Worm (Caenorhabditis elegans) whole organism, L4 larva: ENCODE data around the gene acs-11.

Source experiments
- D1046.2 ChIP-seq: fragments of 200-800 bp; sonication (Bioruptor generic); IDR thresholded peaks from 2 replicates; pipeline ENCODE4 v1.3.6; 2022; ENCODE audit warnings: missing genetic modification characterization, missing compliant biosample characterization
- F49E8.2 ChIP-seq: sonication (generic microtip); optimal IDR thresholded peaks from 2 replicates; lab custom pipeline; 2016; ENCODE audit warnings: missing compliant biosample characterization, mild to moderate bottlenecking, missing genetic modification characterization, borderline replicate concordance
- R02D3.7 ChIP-seq: fragments of 150-350 bp; sonication (generic microtip); optimal IDR thresholded peaks from 3 replicates; lab custom pipeline; 2014; ENCODE audit warnings: missing biosample characterization, missing genetic modification characterization
- T20F7.1 ChIP-seq: fragments of 200-800 bp; sonication (Bioruptor generic); optimal IDR thresholded peaks from 2 replicates; lab custom pipeline; 2018; ENCODE audit warnings: mild to moderate bottlenecking, missing genetic modification characterization, missing compliant biosample characterization
- Y105C5A.15 ChIP-seq: fragments of 200-800 bp; sonication (Bioruptor generic); IDR thresholded peaks from 2 replicates; pipeline ENCODE4 v1.3.6; 2022; ENCODE audit warnings: missing genetic modification characterization, missing compliant biosample characterization
- Y48G9A.11 ChIP-seq: fragments of 200-800 bp; sonication (Bioruptor generic); IDR thresholded peaks from 2 replicates; pipeline ENCODE4 v1.3.6; 2022; ENCODE audit warnings: missing genetic modification reagents, missing genetic modification characterization, missing compliant biosample characterization
- Y75B8A.6 ChIP-seq: fragments of 200-800 bp; sonication (Bioruptor generic); IDR thresholded peaks from 2 replicates; pipeline ENCODE4 v1.3.6; 2022; ENCODE audit warnings: missing genetic modification reagents, missing genetic modification characterization, missing compliant biosample characterization
- ZK337.2 ChIP-seq: fragments of 200-800 bp; sonication (Bioruptor generic); IDR thresholded peaks from 2 replicates; pipeline ENCODE4 v1.3.6; 2022; ENCODE audit warnings: missing genetic modification reagents, missing genetic modification characterization, missing compliant biosample characterization
- aha-1 ChIP-seq: fragments of 150-350 bp; peaks from one replicate; lab custom pipeline; 2014; ENCODE audit warnings: missing biosample characterization, missing genetic modification characterization
- ceh-32 ChIP-seq: sonication (generic microtip); optimal IDR thresholded peaks from 2 replicates; lab custom pipeline; 2016; ENCODE audit warnings: mild to moderate bottlenecking, missing genetic modification characterization, missing compliant biosample characterization; ENCODE audit not compliant: poor library complexity
- ceh-44 ChIP-seq: fragments of 200-800 bp; sonication (Bioruptor generic); IDR thresholded peaks from 2 replicates; pipeline ENCODE4 v1.3.6; 2022; ENCODE audit warnings: missing genetic modification reagents, missing genetic modification characterization, missing compliant biosample characterization
- ces-1 ChIP-seq: fragments of 150-350 bp; sonication (generic microtip); optimal IDR thresholded peaks from 4 replicates; lab custom pipeline; 2014; ENCODE audit warnings: missing biosample characterization, missing genetic modification reagents, missing genetic modification characterization
- cey-2 ChIP-seq: sonication (generic microtip); optimal IDR thresholded peaks from 3 replicates; lab custom pipeline; 2017; ENCODE audit warnings: missing genetic modification characterization, mild to moderate bottlenecking, missing compliant biosample characterization, antibody characterized with exemption, borderline replicate concordance; ENCODE audit not compliant: insufficient read depth
- daf-8 ChIP-seq: fragments of 200-800 bp; sonication (Bioruptor generic); IDR thresholded peaks from 2 replicates; pipeline ENCODE4 v1.3.6; 2022; ENCODE audit warnings: missing genetic modification characterization, missing compliant biosample characterization
- dmd-6 ChIP-seq: fragments of 200-800 bp; sonication (Bioruptor generic); IDR thresholded peaks from 2 replicates; pipeline ENCODE4 v1.3.6; 2022; ENCODE audit warnings: missing genetic modification reagents, missing genetic modification characterization, missing compliant biosample characterization
- dmd-8 ChIP-seq: fragments of 200-800 bp; sonication (Bioruptor generic); IDR thresholded peaks from 2 replicates; pipeline ENCODE4 v1.3.6; 2022; ENCODE audit warnings: missing genetic modification characterization, missing compliant biosample characterization
- dmd-9 ChIP-seq: fragments of 200-800 bp; sonication (Bioruptor generic); IDR thresholded peaks from 2 replicates; pipeline ENCODE4 v1.3.6; 2022; ENCODE audit warnings: missing genetic modification reagents, missing genetic modification characterization, missing compliant biosample characterization
- dpl-1 ChIP-seq: fragments of 150-350 bp; optimal IDR thresholded peaks from 2 replicates; lab custom pipeline; 2014; ENCODE audit warnings: missing biosample characterization, missing genetic modification reagents, missing genetic modification characterization
- duxl-1 ChIP-seq: sonication (generic microtip); optimal IDR thresholded peaks from 2 replicates; lab custom pipeline; 2016; ENCODE audit warnings: mild to moderate bottlenecking, missing genetic modification characterization, moderate library complexity, missing compliant biosample characterization; ENCODE audit not compliant: poor library complexity
- egl-43 ChIP-seq: fragments of 200-800 bp; sonication (Bioruptor generic); IDR thresholded peaks from 2 replicates; pipeline ENCODE4 v1.3.6; 2022; ENCODE audit warnings: missing genetic modification reagents, missing genetic modification characterization, missing compliant biosample characterization
- fos-1 ChIP-seq: fragments of 150-350 bp; optimal IDR thresholded peaks from 2 replicates; lab custom pipeline; 2014; ENCODE audit warnings: missing biosample characterization, missing genetic modification characterization
- gei-8 ChIP-seq: fragments of 200-800 bp; sonication (Bioruptor generic); optimal IDR thresholded peaks from 2 replicates; lab custom pipeline; 2018; ENCODE audit warnings: mild to moderate bottlenecking, missing genetic modification characterization, missing compliant biosample characterization
- hlh-30 ChIP-seq: sonication (generic microtip); optimal IDR thresholded peaks from 2 replicates; lab custom pipeline; 2017; ENCODE audit warnings: antibody characterized with exemption, mild to moderate bottlenecking, missing genetic modification characterization, missing compliant biosample characterization; ENCODE audit not compliant: insufficient read depth
- lim-7 ChIP-seq: fragments of 200-800 bp; sonication (Bioruptor generic); IDR thresholded peaks from 2 replicates; pipeline ENCODE4 v1.3.6; 2022; ENCODE audit warnings: missing genetic modification characterization, missing compliant biosample characterization
- lin-15B ChIP-seq: fragments of 150-350 bp; sonication (generic microtip); optimal IDR thresholded peaks from 3 replicates; lab custom pipeline; 2014; ENCODE audit warnings: missing biosample characterization, missing genetic modification characterization
- lin-38 ChIP-seq: fragments of 200-800 bp; sonication (Bioruptor generic); IDR thresholded peaks from 2 replicates; pipeline ENCODE4 v1.3.6; 2022; ENCODE audit warnings: missing genetic modification reagents, missing genetic modification characterization, missing compliant biosample characterization
- lsy-2 ChIP-seq, 2 experiments: fragments of 150-350 bp in 1 of 2; sonication (generic microtip) in 1 of 2; optimal IDR thresholded peaks; 2 replicates each; lab custom pipeline; 2014 to 2017; ENCODE audit warnings: missing biosample characterization in 2 of 2, missing genetic modification characterization in 2 of 2
- madf-5 ChIP-seq, 2 experiments: fragments of 200-800 bp; sonication (Bioruptor generic); IDR thresholded peaks; 2 replicates each; pipeline ENCODE4 v1.3.6; 2022; ENCODE audit warnings: missing compliant biosample characterization in 2 of 2, missing genetic modification characterization in 2 of 2
- madf-9 ChIP-seq: fragments of 200-800 bp; sonication (Bioruptor generic); conservative IDR thresholded peaks from 2 replicates; pipeline ENCODE4 v1.3.6; 2022; ENCODE audit warnings: missing genetic modification reagents, missing genetic modification characterization, missing compliant biosample characterization
- mes-2 ChIP-seq: sonication (generic microtip); optimal IDR thresholded peaks from 2 replicates; lab custom pipeline; 2016; ENCODE audit warnings: missing genotype, mild to moderate bottlenecking, missing genetic modification characterization, missing compliant biosample characterization; ENCODE audit not compliant: poor library complexity, severe bottlenecking
- nhr-102 ChIP-seq: sonication (generic microtip); optimal IDR thresholded peaks from 2 replicates; lab custom pipeline; 2016; ENCODE audit warnings: mild to moderate bottlenecking, missing genetic modification characterization, moderate library complexity, missing compliant biosample characterization
- nhr-11 ChIP-seq: fragments of 150-350 bp; optimal IDR thresholded peaks from 2 replicates; lab custom pipeline; 2014; ENCODE audit warnings: missing biosample characterization, missing genetic modification characterization
- nhr-41 ChIP-seq: fragments of 200-800 bp; sonication (Bioruptor generic); IDR thresholded peaks from 2 replicates; pipeline ENCODE4 v1.3.6; 2022; ENCODE audit warnings: missing genetic modification reagents, missing genetic modification characterization, missing compliant biosample characterization
- nhr-48 ChIP-seq: sonication (generic microtip); optimal IDR thresholded peaks from 2 replicates; lab custom pipeline; 2016; ENCODE audit warnings: mild to moderate bottlenecking, missing genetic modification characterization, missing compliant biosample characterization
- nhr-6 ChIP-seq: fragments of 150-350 bp; optimal IDR thresholded peaks from 2 replicates; lab custom pipeline; 2014; ENCODE audit warnings: missing biosample characterization, missing genetic modification characterization
- pha-4 ChIP-seq, 2 experiments: fragments of 150-350 bp in 1 of 2; fragments of 200-800 bp in 1 of 2; sonication (Bioruptor generic) in 1 of 2; IDR thresholded peaks in 1 of 2; optimal IDR thresholded peaks in 1 of 2; 2 replicates each; pipeline versions ENCODE4 v1.3.6 to Lab custom; 2014 to 2022; ENCODE audit warnings: missing genetic modification characterization in 2 of 2, missing genetic modification reagents in 2 of 2, missing biosample characterization in 1 of 2, missing compliant biosample characterization in 1 of 2
- php-3 ChIP-seq: fragments of 200-800 bp; sonication (Bioruptor generic); IDR thresholded peaks from 2 replicates; pipeline ENCODE4 v1.3.6; 2022; ENCODE audit warnings: missing genetic modification reagents, missing genetic modification characterization, missing compliant biosample characterization
- pqm-1 ChIP-seq: sonication (generic microtip); optimal IDR thresholded peaks from 2 replicates; lab custom pipeline; 2017; ENCODE audit warnings: missing biosample characterization, missing genetic modification characterization
- rbr-2 ChIP-seq: sonication (generic microtip); optimal IDR thresholded peaks from 2 replicates; lab custom pipeline; 2016; ENCODE audit warnings: missing genotype, missing genetic modification characterization, missing compliant biosample characterization
- set-16 ChIP-seq: fragments of 200-800 bp; sonication (Bioruptor generic); IDR thresholded peaks from 2 replicates; pipeline ENCODE4 v1.3.6; 2022; ENCODE audit warnings: missing genetic modification reagents, missing genetic modification characterization, missing compliant biosample characterization
- spr-1 ChIP-seq: sonication (generic microtip); optimal IDR thresholded peaks from 2 replicates; lab custom pipeline; 2016; ENCODE audit warnings: mild to moderate bottlenecking, missing genetic modification characterization, missing compliant biosample characterization
- tag-97 ChIP-seq: fragments of 200-800 bp; sonication (Bioruptor generic); IDR thresholded peaks from 2 replicates; pipeline ENCODE4 v1.3.6; 2022; ENCODE audit warnings: missing genetic modification characterization, missing compliant biosample characterization
- tra-1 ChIP-seq: fragments of 200-800 bp; sonication (Bioruptor generic); IDR thresholded peaks from 2 replicates; pipeline ENCODE4 v1.3.6; 2022; ENCODE audit warnings: missing genetic modification reagents, missing genetic modification characterization, missing compliant biosample characterization
- unc-130 ChIP-seq: sonication (generic microtip); optimal IDR thresholded peaks from 2 replicates; lab custom pipeline; 2016; ENCODE audit warnings: missing genetic modification reagents, missing genetic modification characterization, missing compliant biosample characterization
- unc-39 ChIP-seq: sonication (generic microtip); optimal IDR thresholded peaks from 2 replicates; lab custom pipeline; 2017; ENCODE audit warnings: missing biosample characterization, missing genetic modification characterization
- vab-7 ChIP-seq: fragments of 200-800 bp; sonication (Bioruptor generic); IDR thresholded peaks from 2 replicates; pipeline ENCODE4 v1.3.6; 2022; ENCODE audit warnings: missing genetic modification reagents, missing genetic modification characterization, missing compliant biosample characterization
- zag-1 ChIP-seq: fragments of 150-350 bp; optimal IDR thresholded peaks from 2 replicates; lab custom pipeline; 2014; ENCODE audit warnings: missing biosample characterization, missing genetic modification characterization
- zfp-3 ChIP-seq: fragments of 200-800 bp; sonication (Bioruptor generic); conservative IDR thresholded peaks from 2 replicates; pipeline ENCODE4 v1.3.6; 2022; ENCODE audit warnings: missing genetic modification reagents, missing genetic modification characterization, missing compliant biosample characterization
- zip-11 ChIP-seq: fragments of 200-800 bp; sonication (Bioruptor generic); IDR thresholded peaks from 2 replicates; pipeline ENCODE4 v1.3.6; 2022; ENCODE audit warnings: missing genetic modification characterization, missing compliant biosample characterization
- zip-2 ChIP-seq: fragments of 150-350 bp; optimal IDR thresholded peaks from 2 replicates; lab custom pipeline; 2014; ENCODE audit warnings: missing biosample characterization, missing genetic modification characterization

The acs-11 gene

ce11 chrII:4791272-4791671 is 49.3 kb downstream of the acs-11 start, which contains the start of gene F26G1.1:
Gene F26G1.1, plus strand, starts transcription at chrII:4791618.
- TF ChIP-seq unc-130 (GFP tag; lab: Kevin White, UChicago): peak; percentile 90
- peak; percentile 48; the same call in 1 of the 2 replicates for TF ChIP-seq ceh-44 (GFP tag; lab: Robert Waterston, UW)
- TF ChIP-seq lsy-2 (tag; optimal IDR thresholded peaks at IDR 0.05; lab: Kevin White, UChicago): no peak
- no peak for TF ChIP-seq Y75B8A.6 (GFP tag; lab: Robert Waterston, UW)
- 0 out of 2 replicates have a peak, but pooled peaks have one; percentile 9 for TF ChIP-seq vab-7 (GFP tag; lab: Robert Waterston, UW)
- TF ChIP-seq F49E8.2: peak; percentile 33
- peak; percentile 76 for TF ChIP-seq madf-9 (GFP tag; lab: Robert Waterston, UW)
- no peak for TF ChIP-seq tag-97 (GFP tag; lab: Robert Waterston, UW)
- TF ChIP-seq zfp-3 (GFP tag; lab: Robert Waterston, UW): no peak
- TF ChIP-seq madf-5 (GFP tag; IDR thresholded peaks at IDR 0.05; lab: Robert Waterston, UW): no peak
- peak; percentile 92 for TF ChIP-seq dpl-1 (GFP tag; lab: Kevin White, UChicago)
- TF ChIP-seq set-16: no peak
- TF ChIP-seq lim-7 (GFP tag; lab: Robert Waterston, UW): no peak
- no peak for TF ChIP-seq ceh-32
- TF ChIP-seq php-3 (GFP tag; lab: Robert Waterston, UW): no peak
- TF ChIP-seq gei-8 (GFP tag; lab: Kevin White, UChicago): no peak
- peak; percentile 98 for TF ChIP-seq mes-2 (tag; lab: Kevin White, UChicago)
- TF ChIP-seq ces-1 (GFP tag; lab: Kevin White, UChicago): no peak
- TF ChIP-seq aha-1 (tag; lab: Kevin White, UChicago): peak; percentile 38
- TF ChIP-seq zag-1 (tag; lab: Kevin White, UChicago): no peak
- no peak for TF ChIP-seq dmd-8 (GFP tag; lab: Robert Waterston, UW)
- no peak for TF ChIP-seq daf-8 (GFP tag; lab: Robert Waterston, UW)
- no peak for TF ChIP-seq egl-43 (GFP tag; lab: Robert Waterston, UW)
- TF ChIP-seq nhr-6 (tag; lab: Kevin White, UChicago): peak; percentile 30
- peak; percentile 91 for TF ChIP-seq Y48G9A.11 (GFP tag; lab: Robert Waterston, UW)
- no peak for TF ChIP-seq nhr-48 (tag; lab: Kevin White, UChicago)
- TF ChIP-seq lin-15B (tag; lab: Kevin White, UChicago): no peak
- TF ChIP-seq pqm-1 (tag; lab: Kevin White, UChicago): no peak
- peak; percentile 6 for TF ChIP-seq rbr-2 (tag; lab: Kevin White, UChicago)
- no peak for TF ChIP-seq cey-2 (tag; lab: Kevin White, UChicago)
- no peak for TF ChIP-seq unc-39 (tag; lab: Kevin White, UChicago)
- TF ChIP-seq hlh-30 (tag; lab: Kevin White, UChicago): no peak
- TF ChIP-seq nhr-11 (tag; lab: Kevin White, UChicago): no peak
- no peak for TF ChIP-seq fos-1 (tag; lab: Kevin White, UChicago)
- peak; percentile 42 for TF ChIP-seq duxl-1 (tag; lab: Kevin White, UChicago)
- no peak for TF ChIP-seq T20F7.1 (GFP tag; lab: Kevin White, UChicago)
- no peak for TF ChIP-seq tra-1 (GFP tag; lab: Robert Waterston, UW)
- peak; percentile 91 for TF ChIP-seq ZK337.2 (GFP tag; lab: Robert Waterston, UW)
- peak; percentile 36 for TF ChIP-seq nhr-102 (tag; lab: Kevin White, UChicago)
- TF ChIP-seq lin-38 (GFP tag; lab: Robert Waterston, UW): peak; percentile 68
- no peak for TF ChIP-seq zip-11 (GFP tag; lab: Robert Waterston, UW)
- TF ChIP-seq D1046.2 (GFP tag; lab: Robert Waterston, UW): no peak
- peak; percentile 59 for TF ChIP-seq dmd-6 (GFP tag; lab: Robert Waterston, UW)
- no peak for TF ChIP-seq Y105C5A.15 (GFP tag; lab: Robert Waterston, UW)
- TF ChIP-seq dmd-9: peak; percentile 90
- TF ChIP-seq R02D3.7 (tag; lab: Kevin White, UChicago): no peak
- no peak for TF ChIP-seq pha-4 (GFP tag; IDR thresholded peaks at IDR 0.05; lab: Robert Waterston, UW)
- TF ChIP-seq pha-4 (tag; optimal IDR thresholded peaks at IDR 0.05; lab: Kevin White, UChicago): no peak
- no peak for TF ChIP-seq zip-2 (tag; lab: Kevin White, UChicago)
- TF ChIP-seq spr-1 (tag; lab: Kevin White, UChicago): peak; percentile 63
- no peak for TF ChIP-seq nhr-41
